Fruit fly (Drosophila melanogaster) whole organism, embryonic: ENCODE measurements around the gene CG32248.

Experiments used
- Ada2b ChIP-seq: fragments of 200-800 bp; sonication (Bioruptor generic); IDR thresholded peaks from 2 replicates; pipeline ENCODE4 v1.3.6; 2022; ENCODE audit warnings: missing biosample characterization, missing genetic modification characterization
- Asciz ChIP-seq: fragments of 200-800 bp; sonication (Bioruptor generic); optimal IDR thresholded peaks from 2 replicates; lab custom pipeline; 2017; ENCODE audit warnings: missing biosample characterization, mild to moderate bottlenecking, missing genetic modification characterization, missing genetic modification reagents
- B-H1 ChIP-seq: fragments of 200-800 bp; sonication (Bioruptor generic); IDR thresholded peaks from 3 replicates; pipeline ENCODE4 v1.3.6; 2022; ENCODE audit warnings: missing biosample characterization, missing genetic modification characterization
- CG10321 ChIP-seq: fragments of 200-800 bp; sonication (Bioruptor generic); IDR thresholded peaks from 2 replicates; pipeline ENCODE4 v1.3.6; 2022; ENCODE audit warnings: missing biosample characterization, missing genetic modification characterization
- CG11093 ChIP-seq: fragments of 200-800 bp; sonication (Bioruptor generic); IDR thresholded peaks from 3 replicates; pipeline ENCODE4 v1.3.6; 2022; ENCODE audit warnings: missing biosample characterization, missing genetic modification characterization
- CG11456 ChIP-seq: fragments of 200-800 bp; sonication (Bioruptor generic); IDR thresholded peaks from 3 replicates; pipeline ENCODE4 v1.3.6; 2022; ENCODE audit warnings: missing biosample characterization, missing genetic modification characterization
- CG11560 ChIP-seq: fragments of 200-800 bp; sonication (Bioruptor generic); IDR thresholded peaks from 3 replicates; pipeline ENCODE4 v1.3.6; 2022; ENCODE audit warnings: missing biosample characterization, missing genetic modification characterization
- CG14710 ChIP-seq: fragments of 200-800 bp; sonication (Bioruptor generic); optimal IDR thresholded peaks from 3 replicates; lab custom pipeline; 2019; ENCODE audit warnings: missing biosample characterization, mild to moderate bottlenecking, missing genetic modification characterization, moderate library complexity
- CG14965 ChIP-seq: fragments of 200-800 bp; sonication (Bioruptor generic); optimal IDR thresholded peaks from 2 replicates; lab custom pipeline; 2016; ENCODE audit warnings: missing biosample characterization, missing genetic modification characterization, borderline replicate concordance
- CG15696 ChIP-seq: fragments of 200-800 bp; sonication (Bioruptor generic); optimal IDR thresholded peaks from 2 replicates; lab custom pipeline; 2019; ENCODE audit warnings: missing biosample characterization, mild to moderate bottlenecking, missing genetic modification characterization, moderate library complexity
- CG16863 ChIP-seq: fragments of 200-800 bp; sonication (Bioruptor generic); optimal IDR thresholded peaks from 3 replicates; lab custom pipeline; 2016; ENCODE audit warnings: missing biosample characterization, missing genetic modification characterization
- CG18262 ChIP-seq: fragments of 200-800 bp; optimal IDR thresholded peaks from 3 replicates; lab custom pipeline; 2019; ENCODE audit warnings: missing biosample characterization, mild to moderate bottlenecking, missing genetic modification characterization, moderate library complexity
- CG31388 ChIP-seq: fragments of 200-800 bp; sonication (Bioruptor generic); optimal IDR thresholded peaks from 2 replicates; lab custom pipeline; 2016; ENCODE audit warnings: missing biosample characterization, missing genetic modification characterization
- CG33557 ChIP-seq: fragments of 200-800 bp; sonication (Bioruptor generic); optimal IDR thresholded peaks from 2 replicates; lab custom pipeline; 2019; ENCODE audit warnings: missing biosample characterization, mild to moderate bottlenecking, missing genetic modification characterization, moderate library complexity
- CG3847 ChIP-seq: fragments of 200-800 bp; sonication (Bioruptor generic); IDR thresholded peaks from 2 replicates; pipeline ENCODE4 v1.3.6; 2022; ENCODE audit warnings: missing biosample characterization, missing genetic modification characterization
- CG4360 ChIP-seq: fragments of 200-800 bp; sonication (Bioruptor generic); IDR thresholded peaks from 2 replicates; pipeline ENCODE4 v1.3.6; 2022; ENCODE audit warnings: missing biosample characterization, missing genetic modification characterization
- CG4404 ChIP-seq: fragments of 200-800 bp; sonication (Bioruptor generic); IDR thresholded peaks from 2 replicates; pipeline ENCODE4 v1.3.6; 2022; ENCODE audit warnings: missing biosample characterization, missing genetic modification characterization
- CG7271 ChIP-seq: fragments of 200-800 bp; sonication (Bioruptor generic); optimal IDR thresholded peaks from 2 replicates; lab custom pipeline; 2018; ENCODE audit warnings: missing biosample characterization, mild to moderate bottlenecking, missing genetic modification characterization, moderate library complexity
- CG7357 ChIP-seq: fragments of 200-800 bp; sonication (Bioruptor generic); IDR thresholded peaks from 3 replicates; pipeline ENCODE4 v1.3.6; 2022; ENCODE audit warnings: missing biosample characterization, missing genetic modification characterization
- CG7745 ChIP-seq: fragments of 200-800 bp; sonication (Bioruptor generic); optimal IDR thresholded peaks from 2 replicates; lab custom pipeline; 2018; ENCODE audit warnings: missing biosample characterization, mild to moderate bottlenecking, missing genetic modification characterization, moderate library complexity
- CG9215 ChIP-seq: fragments of 200-800 bp; sonication (Bioruptor generic); IDR thresholded peaks from 2 replicates; pipeline ENCODE4 v1.3.6; 2022; ENCODE audit warnings: missing biosample characterization, missing genetic modification characterization
- CG9797 ChIP-seq: fragments of 200-800 bp; sonication (Bioruptor generic); optimal IDR thresholded peaks from 3 replicates; lab custom pipeline; 2018; ENCODE audit warnings: missing biosample characterization, mild to moderate bottlenecking, missing genetic modification characterization
- CTCF ChIP-seq: fragments of 200-800 bp; sonication (Bioruptor generic); optimal IDR thresholded peaks from 2 replicates; lab custom pipeline; 2017; ENCODE audit warnings: missing biosample characterization, mild to moderate bottlenecking, missing genetic modification characterization, moderate library complexity
- Dll ChIP-seq: fragments of 200-800 bp; sonication (Bioruptor generic); IDR thresholded peaks from 4 replicates; pipeline ENCODE4 v1.3.6; 2022; ENCODE audit warnings: missing biosample characterization, missing genetic modification characterization; ENCODE audit not compliant: partially characterized antibody
- HLH3B ChIP-seq: fragments of 200-800 bp; sonication (Bioruptor generic); IDR thresholded peaks from 2 replicates; pipeline ENCODE4 v1.3.6; 2022; ENCODE audit warnings: missing biosample characterization, missing genetic modification characterization
- Hand ChIP-seq: fragments of 200-800 bp; sonication (Bioruptor generic); optimal IDR thresholded peaks from 2 replicates; lab custom pipeline; 2017; ENCODE audit warnings: mild to moderate bottlenecking, missing biosample characterization, missing genetic modification reagents, missing genetic modification characterization
- Hmx ChIP-seq: fragments of 200-800 bp; sonication (Bioruptor generic); optimal IDR thresholded peaks from 2 replicates; lab custom pipeline; 2016; ENCODE audit warnings: missing biosample characterization, missing genetic modification characterization
- MESR4 ChIP-seq: fragments of 200-800 bp; sonication (Bioruptor generic); optimal IDR thresholded peaks from 2 replicates; lab custom pipeline; 2018; ENCODE audit warnings: missing biosample characterization, mild to moderate bottlenecking, missing genetic modification characterization, moderate library complexity
- Nf-YA ChIP-seq: fragments of 200-800 bp; sonication (Bioruptor generic); IDR thresholded peaks from 2 replicates; pipeline ENCODE4 v1.3.6; 2022; ENCODE audit warnings: missing biosample characterization, missing genetic modification characterization
- Rx ChIP-seq: fragments of 200-800 bp; sonication (Bioruptor generic); IDR thresholded peaks from 2 replicates; pipeline ENCODE4 v1.3.6; 2022; ENCODE audit warnings: missing biosample characterization, missing genetic modification characterization
- Taf1 ChIP-seq: fragments of 200-800 bp; sonication (Bioruptor generic); IDR thresholded peaks from 2 replicates; pipeline ENCODE4 v1.3.6; 2022; ENCODE audit warnings: missing biosample characterization, missing genetic modification characterization
- al ChIP-seq: fragments of 200-800 bp; sonication (Bioruptor generic); IDR thresholded peaks from 2 replicates; pipeline ENCODE4 v1.3.6; 2022; ENCODE audit warnings: missing biosample characterization, missing genetic modification characterization
- bab2 ChIP-seq: fragments of 200-800 bp; sonication (Bioruptor generic); optimal IDR thresholded peaks from 2 replicates; lab custom pipeline; 2016; ENCODE audit warnings: missing biosample characterization, missing genetic modification characterization
- br ChIP-seq: fragments of >200 bp; optimal IDR thresholded peaks from 2 replicates; lab custom pipeline; 2017
- cato ChIP-seq: fragments of 200-800 bp; sonication (Bioruptor generic); optimal IDR thresholded peaks from 2 replicates; lab custom pipeline; 2016; ENCODE audit warnings: missing biosample characterization, missing genetic modification characterization, borderline replicate concordance
- chif ChIP-seq, 2 experiments: fragments of 200-800 bp; sonication (Bioruptor generic); optimal IDR thresholded peaks; 3 replicates each; lab custom pipeline; 2016; ENCODE audit warnings: missing biosample characterization in 2 of 2, missing genetic modification characterization in 2 of 2
- crol ChIP-seq: fragments of 200-800 bp; sonication (Bioruptor generic); IDR thresholded peaks from 2 replicates; pipeline ENCODE4 v1.3.6; 2022; ENCODE audit warnings: missing biosample characterization, missing genetic modification characterization
- crp ChIP-seq, 2 experiments: fragments of 200-800 bp; sonication (Bioruptor generic); optimal IDR thresholded peaks; 2 replicates in 1 of 2; 3 replicates in 1 of 2; lab custom pipeline; 2017; ENCODE audit warnings: missing biosample characterization in 2 of 2, missing genetic modification characterization in 2 of 2, mild to moderate bottlenecking in 1 of 2, moderate library complexity in 1 of 2
- disco-r ChIP-seq: fragments of 200-800 bp; sonication (Bioruptor generic); optimal IDR thresholded peaks from 2 replicates; lab custom pipeline; 2016; ENCODE audit warnings: missing biosample characterization, missing genetic modification characterization
- en ChIP-seq: fragments of 200-800 bp; sonication (Bioruptor generic); optimal IDR thresholded peaks from 2 replicates; lab custom pipeline; 2016; ENCODE audit warnings: missing biosample characterization, missing genetic modification characterization
- gcm ChIP-seq: fragments of 200-800 bp; sonication (Bioruptor generic); optimal IDR thresholded peaks from 2 replicates; lab custom pipeline; 2019; ENCODE audit warnings: missing biosample characterization, mild to moderate bottlenecking, missing genetic modification characterization, moderate library complexity
- kni ChIP-seq: fragments of 200-800 bp; sonication (Bioruptor generic); optimal IDR thresholded peaks from 3 replicates; lab custom pipeline; 2017; ENCODE audit warnings: mild to moderate bottlenecking, missing biosample characterization, missing genetic modification reagents, missing genetic modification characterization
- nau ChIP-seq: fragments of 200-800 bp; sonication (Bioruptor generic); optimal IDR thresholded peaks from 3 replicates; lab custom pipeline; 2017; ENCODE audit warnings: missing biosample characterization, mild to moderate bottlenecking, missing genetic modification characterization, missing genetic modification reagents
- sc ChIP-seq, 3 experiments: fragments of >200 bp in 2 of 3; fragments of 200-800 bp in 1 of 3; sonication (Bioruptor generic) in 1 of 3; optimal IDR thresholded peaks; 2 replicates in 2 of 3; 3 replicates in 1 of 3; lab custom pipeline; 2017; ENCODE audit warnings: mild to moderate bottlenecking in 1 of 3, missing biosample characterization in 1 of 3, missing genetic modification characterization in 1 of 3, missing genetic modification reagents in 1 of 3
- seq ChIP-seq: fragments of 200-800 bp; sonication (Bioruptor generic); IDR thresholded peaks from 2 replicates; pipeline ENCODE4 v1.3.6; 2022; ENCODE audit warnings: missing biosample characterization, missing genetic modification characterization
- sob ChIP-seq: fragments of 200-800 bp; sonication (Bioruptor generic); IDR thresholded peaks from 2 replicates; pipeline ENCODE4 v1.3.6; 2022; ENCODE audit warnings: missing biosample characterization, missing genetic modification characterization
- ssp ChIP-seq: fragments of 200-800 bp; sonication (Bioruptor generic); IDR thresholded peaks from 2 replicates; pipeline ENCODE4 v1.3.6; 2022; ENCODE audit warnings: missing biosample characterization, missing genetic modification characterization
- stc ChIP-seq: fragments of 200-800 bp; sonication (Bioruptor generic); IDR thresholded peaks from 2 replicates; pipeline ENCODE4 v1.3.6; 2022; ENCODE audit warnings: missing biosample characterization, missing genetic modification characterization
- tgo ChIP-seq: fragments of 200-800 bp; sonication (Bioruptor generic); IDR thresholded peaks from 3 replicates; pipeline ENCODE4 v1.3.6; 2022; ENCODE audit warnings: missing biosample characterization, missing genetic modification characterization
- tup ChIP-seq: fragments of 200-800 bp; sonication (Bioruptor generic); optimal IDR thresholded peaks from 2 replicates; lab custom pipeline; 2016; ENCODE audit warnings: missing biosample characterization, mild to moderate bottlenecking, missing genetic modification characterization, moderate library complexity
- yki ChIP-seq: fragments of >200 bp; optimal IDR thresholded peaks from 3 replicates; lab custom pipeline; 2018

CG32248 gene

DNA sequence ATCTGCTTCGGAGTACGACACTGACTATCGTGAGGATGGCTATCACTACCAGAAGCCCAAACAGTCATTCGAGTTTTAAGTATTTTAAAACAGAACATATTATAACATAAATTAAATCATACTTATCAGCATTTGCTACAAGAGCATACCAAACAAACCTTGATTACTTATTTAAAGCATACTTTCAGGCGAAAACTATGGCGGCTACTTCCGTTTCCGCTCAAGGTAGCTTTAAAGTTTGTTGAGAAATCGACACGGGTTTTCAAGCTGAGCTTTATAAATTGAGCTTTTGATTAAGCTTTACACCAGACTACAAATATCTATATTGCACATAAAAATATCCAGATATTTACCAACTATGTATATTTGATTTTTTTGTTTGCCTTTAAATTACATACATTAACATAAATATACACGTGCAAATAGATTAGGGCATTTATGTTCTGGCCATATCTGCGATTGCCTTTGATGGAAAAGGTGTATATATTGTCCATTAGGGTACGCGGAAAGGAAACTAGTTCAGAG, 3.5 kb downstream of the CG32248 start (continued):
- TF ChIP-seq CG7271 (peak; percentile 94), bab2 (peak; percentile 2), Asciz (GFP tag; lab: Kevin White, UChicago) (peak; percentile 95), CG11560 (tag; lab: Robert Waterston, UW) (no peak), CG9797 (no peak), CG31388 (no peak), en (peak; percentile 45), crp (GFP tag; optimal IDR thresholded peaks at IDR 0.05; lab: Kevin White, UChicago) (peak in 1 of 2 experiments; percentile 34), B-H1 (GFP tag; lab: Robert Waterston, UW) (peak; percentile 39; the same call in 1 of the 3 replicates), sob (GFP tag; lab: Robert Waterston, UW) (peak; percentile 80), ssp (GFP tag; lab: Robert Waterston, UW) (no peak), CG7745 (no peak), Taf1 (GFP tag; lab: Robert Waterston, UW) (0 out of 2 replicates have a peak, but pooled peaks have one; percentile 13), crol (GFP tag; lab: Robert Waterston, UW) (no peak), nau (GFP tag; lab: Kevin White, UChicago) (peak; percentile 96), CG18262 (tag; lab: Kevin White, UChicago) (no peak), seq (GFP tag; lab: Robert Waterston, UW) (peak; percentile 75), Hmx (GFP tag; lab: Kevin White, UChicago) (no peak), stc (GFP tag; lab: Robert Waterston, UW) (peak; percentile 78; the same call in 1 of the 2 replicates), CG7357 (GFP tag; lab: Robert Waterston, UW) (no peak), CG3847 (0 out of 2 replicates have a peak, but pooled peaks have one; percentile 12), CG16863 (GFP tag; lab: Kevin White, UChicago) (peak; percentile 53), br (lab: Kevin White, UChicago) (no peak), cato (GFP tag; lab: Kevin White, UChicago) (peak; percentile 56), gcm (GFP tag; lab: Kevin White, UChicago) (no peak), CG11456 (GFP tag; lab: Robert Waterston, UW) (peak; percentile 59; the same call in 1 of the 3 replicates), Hand (peak; percentile 89), disco-r (GFP tag; lab: Kevin White, UChicago) (peak; percentile 72), CG33557 (peak; percentile 60), CG10321 (no peak), MESR4 (GFP tag; lab: Kevin White, UChicago) (peak; percentile 57), chif (GFP tag; optimal IDR thresholded peaks at IDR 0.05; lab: Kevin White, UChicago) (peak; percentile 27 to 64), Rx (GFP tag; lab: Robert Waterston, UW) (peak; percentile 38), CG4404 (GFP tag; lab: Robert Waterston, UW) (no peak), HLH3B (peak; percentile 40; the same call in 1 of the 2 replicates), CG4360 (GFP tag; lab: Robert Waterston, UW) (no peak), CTCF (GFP tag; lab: Kevin White, UChicago) (peak; percentile 69), Dll (GFP tag; lab: Robert Waterston, UW) (no peak), Nf-YA (GFP tag; lab: Robert Waterston, UW) (peak; percentile 33; the same call in 1 of the 2 replicates), sc (optimal IDR thresholded peaks at IDR 0.05; lab: Kevin White, UChicago) (no peak), sc (GFP tag; optimal IDR thresholded peaks at IDR 0.05; lab: Kevin White, UChicago) (peak; percentile 66), tgo (no peak), Ada2b (GFP tag; lab: Robert Waterston, UW) (peak; percentile 48; the same call in 1 of the 2 replicates), kni (GFP tag; lab: Kevin White, UChicago) (peak; percentile 58), CG11093 (GFP tag; lab: Robert Waterston, UW) (no peak), CG15696 (tag; lab: Kevin White, UChicago) (no peak), CG9215 (GFP tag; lab: Robert Waterston, UW) (no peak), CG14710 (tag; lab: Kevin White, UChicago) (no peak), yki (no peak), tup (GFP tag; lab: Kevin White, UChicago) (peak; percentile 34), al (GFP tag; lab: Robert Waterston, UW) (no peak), CG14965 (GFP tag; lab: Kevin White, UChicago) (peak; percentile 30)
